Worm (Caenorhabditis elegans) whole organism, L4 larva: Measurements from ENCODE around the gene pqn-16.
A peak's percentile ranks its signal among the peaks of the same experiment; 100 is the strongest.

ENCODE experiments used
- R02D3.7 ChIP-seq: fragments of 150-350 bp; sonication (generic microtip); optimal IDR thresholded peaks from 3 replicates; lab custom pipeline; 2014; ENCODE audit warnings: missing biosample characterization, missing genetic modification characterization
- aly-2 ChIP-seq: sonication (generic microtip); optimal IDR thresholded peaks from 2 replicates; lab custom pipeline; 2018; ENCODE audit warnings: missing biosample characterization, missing genetic modification characterization
- ama-1 ChIP-seq: fragments of 150-350 bp; optimal IDR thresholded peaks from 2 replicates; lab custom pipeline; 2014; ENCODE audit warnings: inconsistent platforms, mixed read lengths
- cey-2 ChIP-seq: sonication (generic microtip); optimal IDR thresholded peaks from 3 replicates; lab custom pipeline; 2017; ENCODE audit warnings: missing genetic modification characterization, mild to moderate bottlenecking, missing compliant biosample characterization, antibody characterized with exemption, borderline replicate concordance; ENCODE audit not compliant: insufficient read depth
- daf-12 ChIP-seq: fragments of 150-350 bp; optimal IDR thresholded peaks from 2 replicates; lab custom pipeline; 2014; ENCODE audit warnings: missing biosample characterization, missing genetic modification reagents, missing genetic modification characterization
- fkh-10 ChIP-seq: fragments of 150-350 bp; optimal IDR thresholded peaks from 2 replicates; lab custom pipeline; 2014; ENCODE audit warnings: missing biosample characterization, missing genetic modification reagents, missing genetic modification characterization
- nhr-25 ChIP-seq: sonication (generic microtip); optimal IDR thresholded peaks from 2 replicates; lab custom pipeline; 2017; ENCODE audit warnings: missing genetic modification characterization, mild to moderate bottlenecking, missing compliant biosample characterization, antibody characterized with exemption, moderate library complexity, borderline replicate concordance; ENCODE audit not compliant: insufficient read depth
- nhr-77 ChIP-seq: fragments of 150-350 bp; optimal IDR thresholded peaks from 2 replicates; lab custom pipeline; 2014; ENCODE audit warnings: missing biosample characterization, missing genetic modification characterization
- spr-1 ChIP-seq: sonication (generic microtip); optimal IDR thresholded peaks from 2 replicates; lab custom pipeline; 2016; ENCODE audit warnings: mild to moderate bottlenecking, missing genetic modification characterization, missing compliant biosample characterization
- unc-62 ChIP-seq, 3 experiments: fragments of 150-350 bp in 1 of 3; sonication (generic microtip); optimal IDR thresholded peaks in 2 of 3; peaks in 1 of 3; 1 replicate in 1 of 3; 2 replicates in 2 of 3; lab custom pipeline; 2014 to 2017; ENCODE audit warnings: missing biosample characterization in 3 of 3, missing genetic modification characterization in 3 of 3, missing genetic modification reagents in 3 of 3, missing genotype in 1 of 3

DNA sequence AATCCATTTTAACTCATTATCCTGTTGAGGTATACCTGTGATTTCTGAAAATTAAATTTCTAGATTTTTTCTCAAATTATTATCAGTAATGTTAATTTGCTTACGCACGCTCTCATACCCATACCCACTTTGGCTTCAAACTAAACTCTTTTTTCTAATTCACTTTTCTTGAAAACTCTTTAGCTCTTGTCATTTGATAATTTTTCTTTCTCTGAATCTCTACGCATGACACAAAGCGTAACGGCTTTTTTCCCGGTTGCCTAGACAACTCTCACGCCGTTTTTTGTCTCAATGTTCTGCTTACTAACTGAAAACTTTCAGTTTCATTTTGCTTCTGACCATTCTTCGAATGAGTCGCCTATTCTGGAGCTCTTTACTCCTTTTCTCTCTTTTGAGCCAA is 39.9 kb upstream of the pqn-16 start, which contains the start of gene B0222.1:
- no peak for TF ChIP-seq ama-1 (lab: Kevin White, UChicago)
- TF ChIP-seq nhr-77 (tag; lab: Kevin White, UChicago) = no peak
- no peak for TF ChIP-seq nhr-25 (tag; lab: Kevin White, UChicago)
- no peak for TF ChIP-seq cey-2 (tag; lab: Kevin White, UChicago)
- no peak for TF ChIP-seq aly-2 (tag; lab: Kevin White, UChicago)
- no peak for TF ChIP-seq fkh-10 (GFP tag; lab: Kevin White, UChicago)
- no peak for TF ChIP-seq spr-1 (tag; lab: Kevin White, UChicago)
- TF ChIP-seq daf-12 (tag; lab: Kevin White, UChicago) = no peak
- TF ChIP-seq unc-62 (GFP tag; optimal IDR thresholded peaks at IDR 0.05 in 1 of 2; lab: Kevin White, UChicago) = peak in 1 of 2 experiments; percentile 53
- no peak for TF ChIP-seq unc-62 (tag; optimal IDR thresholded peaks at IDR 0.05; lab: Kevin White, UChicago)
- TF ChIP-seq R02D3.7 (tag; lab: Kevin White, UChicago) = no peak
